Fruit fly (Drosophila melanogaster): ENCODE measurements around the gene Vml.

The Vml gene

dm6 chrX:2262511-2262910 is 13.1 kb upstream of the Vml start, which contains the start of the genes temp and CG3071 (continued):
- TF ChIP-seq seq (GFP tag; IDR thresholded peaks at IDR 0.05): no peak
- no peak for TF ChIP-seq CG17802 (tag; optimal IDR thresholded peaks at IDR 0.05)
- TF ChIP-seq CG7963 (GFP tag; IDR thresholded peaks at IDR 0.05; ENCODE audit: partially characterized antibody): no peak
- TF ChIP-seq CG13123 (GFP tag; optimal IDR thresholded peaks at IDR 0.05): no peak
- no peak for TF ChIP-seq CG11696 (GFP tag; IDR thresholded peaks at IDR 0.05)
- TF ChIP-seq CG34224 (GFP tag; IDR thresholded peaks at IDR 0.05; ENCODE audit: partially characterized antibody): no peak
- TF ChIP-seq bigmax (GFP tag; optimal IDR thresholded peaks at IDR 0.05): no peak
- TF ChIP-seq az2 (GFP tag; optimal IDR thresholded peaks at IDR 0.05): peak; percentile 66
- peak; percentile 68 for TF ChIP-seq pho (GFP tag; optimal IDR thresholded peaks at IDR 0.05)
- TF ChIP-seq CG8281 (tag; optimal IDR thresholded peaks at IDR 0.05): no peak
- TF ChIP-seq CG8359 (GFP tag; optimal IDR thresholded peaks at IDR 0.05; ENCODE audit: borderline replicate concordance): no peak
- TF ChIP-seq Dbx (GFP tag; IDR thresholded peaks at IDR 0.05): peak; percentile 49; the same call in 2 of the 3 replicates
- TF ChIP-seq exex (tag; optimal IDR thresholded peaks at IDR 0.05): peak; percentile 24
- TF ChIP-seq Oli (tag; optimal IDR thresholded peaks at IDR 0.05): peak; percentile 61
- no peak for TF ChIP-seq MTF-1 (GFP tag; optimal IDR thresholded peaks at IDR 0.05; ENCODE audit: borderline replicate concordance)
- TF ChIP-seq gcm (GFP tag; optimal IDR thresholded peaks at IDR 0.05): peak; percentile 19
- TF ChIP-seq CG10321 (GFP tag; IDR thresholded peaks at IDR 0.05): no peak
- TF ChIP-seq CG10543 (GFP tag; optimal IDR thresholded peaks at IDR 0.05): peak; percentile 79
- peak; percentile 77 for TF ChIP-seq CG2678 (tag; optimal IDR thresholded peaks at IDR 0.05)
- peak; percentile 63 for TF ChIP-seq Hmr (GFP tag; optimal IDR thresholded peaks at IDR 0.05)
- peak; percentile 65 for TF ChIP-seq CG16815 (GFP tag; optimal IDR thresholded peaks at IDR 0.05)
- no peak for TF ChIP-seq CG14667 (GFP tag; IDR thresholded peaks at IDR 0.05)
- TF ChIP-seq CG10462 (GFP tag; optimal IDR thresholded peaks at IDR 0.05): no peak
- peak; percentile 95 for TF ChIP-seq Max (GFP tag; optimal IDR thresholded peaks at IDR 0.05)
- TF ChIP-seq Mrtf (GFP tag; IDR thresholded peaks at IDR 0.05): no peak
- no peak for TF ChIP-seq grn (GFP tag; optimal IDR thresholded peaks at IDR 0.05)
- peak; percentile 63 for TF ChIP-seq bcd (GFP tag; optimal IDR thresholded peaks at IDR 0.05)
- no peak for TF ChIP-seq HLH3B (GFP tag; IDR thresholded peaks at IDR 0.05)
- no peak for TF ChIP-seq CG12236 (GFP tag; optimal IDR thresholded peaks at IDR 0.05)
- peak; percentile 68 for TF ChIP-seq B-H2 (GFP tag; optimal IDR thresholded peaks at IDR 0.05)
- no peak for TF ChIP-seq Opbp (GFP tag; IDR thresholded peaks at IDR 0.05; ENCODE audit: partially characterized antibody)
- TF ChIP-seq Awh (GFP tag; IDR thresholded peaks at IDR 0.05): no peak
- TF ChIP-seq CG5245 (GFP tag; optimal IDR thresholded peaks at IDR 0.05): no peak
- no peak for TF ChIP-seq pros (GFP tag; optimal IDR thresholded peaks at IDR 0.05)
- peak; percentile 46 for TF ChIP-seq CHES-1-like (GFP tag; optimal IDR thresholded peaks at IDR 0.05)
- TF ChIP-seq Pdp1 (GFP tag; optimal IDR thresholded peaks at IDR 0.05): peak; percentile 51 to 56
- TF ChIP-seq CG6854 (GFP tag; optimal IDR thresholded peaks at IDR 0.05): no peak
- TF ChIP-seq Sox100B (GFP tag; optimal IDR thresholded peaks at IDR 0.05): no peak
- TF ChIP-seq Med (GFP tag): peak; percentile 88
- peak; percentile 49 for TF ChIP-seq jumu (GFP tag; optimal IDR thresholded peaks at IDR 0.05)
- TF ChIP-seq Lim3 (GFP tag; IDR thresholded peaks at IDR 0.05): no peak
- TF ChIP-seq aop (GFP tag; IDR thresholded peaks at IDR 0.05): no peak
- TF ChIP-seq Ets65A (GFP tag): no peak
- TF ChIP-seq dpn (GFP tag; optimal IDR thresholded peaks at IDR 0.05): peak; percentile 42 to 62
- peak; percentile 64 for TF ChIP-seq gfzf (GFP tag; optimal IDR thresholded peaks at IDR 0.05)
- TF ChIP-seq abd-A (tag; optimal IDR thresholded peaks at IDR 0.05): no peak
- no peak; the same call in 2 of the 3 replicates for TF ChIP-seq CG11093 (GFP tag; IDR thresholded peaks at IDR 0.05)
- no peak for TF ChIP-seq odd (GFP tag; optimal IDR thresholded peaks at IDR 0.05)
- TF ChIP-seq hb (GFP tag; IDR thresholded peaks at IDR 0.05; ENCODE audit: partially characterized antibody): no peak
- TF ChIP-seq ara (GFP tag; IDR thresholded peaks at IDR 0.05): no peak
- TF ChIP-seq bbx (GFP tag; IDR thresholded peaks at IDR 0.05; ENCODE audit: partially characterized antibody): no peak

All from whole organism, embryonic.